Worm (Caenorhabditis elegans) whole organism, L1 larva: ENCODE data around the gene srw-31.

Source experiments
- elt-3 ChIP-seq, 6 experiments: fragments of 150-350 bp in 1 of 6; sonication (generic microtip); optimal IDR thresholded peaks; 2 replicates each; lab custom pipeline; 2017 to 2018; ENCODE audit warnings: missing biosample characterization in 6 of 6, missing genetic modification characterization in 6 of 6, inconsistent platforms in 1 of 6
- hlh-17 ChIP-seq: fragments of 200-800 bp; sonication (Bioruptor generic); optimal IDR thresholded peaks from 2 replicates; lab custom pipeline; 2018; ENCODE audit warnings: missing genetic modification characterization, mild to moderate bottlenecking, missing compliant biosample characterization, moderate library complexity, borderline replicate concordance
- lin-14 ChIP-seq: fragments of 200-800 bp; sonication (Bioruptor generic); optimal IDR thresholded peaks from 2 replicates; lab custom pipeline; 2018; ENCODE audit warnings: mild to moderate bottlenecking, missing genetic modification characterization, moderate library complexity, missing compliant biosample characterization
- lir-3 ChIP-seq: sonication (generic microtip); optimal IDR thresholded peaks from 2 replicates; lab custom pipeline; 2016; ENCODE audit warnings: mild to moderate bottlenecking, missing genetic modification characterization, moderate library complexity, missing compliant biosample characterization; ENCODE audit not compliant: poor library complexity
- unc-62 ChIP-seq: fragments of 150-350 bp; optimal IDR thresholded peaks from 2 replicates; lab custom pipeline; 2014; ENCODE audit warnings: missing biosample characterization, missing genetic modification reagents, missing genetic modification characterization

DNA sequence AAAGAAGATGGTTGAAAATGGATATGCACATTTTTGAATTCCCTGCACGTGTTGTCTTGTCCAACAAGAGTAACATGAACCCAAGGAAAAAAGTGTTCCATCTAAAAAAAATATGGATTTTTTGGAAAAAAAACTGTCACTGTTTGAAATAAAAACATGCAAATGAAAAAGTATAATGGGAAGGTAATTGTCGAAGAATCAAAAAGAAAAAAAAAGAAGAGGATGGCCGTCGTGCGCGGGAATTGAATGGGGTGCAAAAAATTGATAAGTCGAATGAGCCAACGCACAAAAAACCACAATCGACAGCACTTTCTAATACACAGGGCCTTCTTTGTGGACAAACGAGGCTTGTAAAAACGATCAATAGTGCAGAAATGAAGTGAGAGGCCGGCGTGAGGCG, 12.7 kb upstream of the srw-31 start, which contains the start of gene fbxa-102:
- TF ChIP-seq elt-3 (tag; optimal IDR thresholded peaks at IDR 0.05; lab: Kevin White, UChicago) (no peak), lin-14 (GFP tag; lab: Kevin White, UChicago) (no peak), hlh-17 (GFP tag; lab: Kevin White, UChicago) (no peak), lir-3 (tag; lab: Kevin White, UChicago) (no peak), unc-62 (GFP tag; lab: Kevin White, UChicago) (no peak)
